Fruit fly (Drosophila melanogaster): ENCODE measurements around the gene sordd2.

dm6 chrX:15817823-15818222 is 18.9 kb upstream of the sordd2 start:
- TF ChIP-seq CG8159 (tag; optimal IDR thresholded peaks at IDR 0.05) (no peak), CG17806 (tag; optimal IDR thresholded peaks at IDR 0.05) (no peak), CG13204 (GFP tag; optimal IDR thresholded peaks at IDR 0.05) (no peak), gl (tag; optimal IDR thresholded peaks at IDR 0.05) (no peak), Snoo (tag; optimal IDR thresholded peaks at IDR 0.05) (no peak), CG12605 (GFP tag; IDR thresholded peaks at IDR 0.05) (no peak), CG34367 (tag; optimal IDR thresholded peaks at IDR 0.05) (no peak), Pif1B (GFP tag; optimal IDR thresholded peaks at IDR 0.05) (no peak), CG15710 (tag; optimal IDR thresholded peaks at IDR 0.05) (no peak), CG9948 (tag; optimal IDR thresholded peaks at IDR 0.05) (no peak), CG4496 (GFP tag; IDR thresholded peaks at IDR 0.05) (no peak), EcR (GFP tag; optimal IDR thresholded peaks at IDR 0.05) (no peak), CG32121 (GFP tag; IDR thresholded peaks at IDR 0.05) (no peak), CG14655 (GFP tag; optimal IDR thresholded peaks at IDR 0.05) (no peak)

Data from whole organism, pupa.